Fruit fly (Drosophila melanogaster) whole organism, embryonic: Measurements from ENCODE around the gene CG43680.

ENCODE experiments used
- CG1024 ChIP-seq: fragments of 200-800 bp; sonication (Bioruptor generic); IDR thresholded peaks from 2 replicates; pipeline ENCODE4 v1.3.6; 2022; ENCODE audit warnings: missing biosample characterization, missing genetic modification characterization
- Hey ChIP-seq: fragments of 200-800 bp; sonication (Bioruptor generic); optimal IDR thresholded peaks from 3 replicates; lab custom pipeline; 2018; ENCODE audit warnings: missing biosample characterization, mild to moderate bottlenecking, missing genetic modification characterization
- btn ChIP-seq: fragments of 200-800 bp; sonication (Bioruptor generic); optimal IDR thresholded peaks from 2 replicates; lab custom pipeline; 2016; ENCODE audit warnings: missing biosample characterization, missing genetic modification characterization

dm6 chr3L:15043465-15043864 lies 9.7 kb downstream of the CG43680 start:
- no peak for TF ChIP-seq CG1024
- TF ChIP-seq Hey (tag; lab: Kevin White, UChicago): no peak
- no peak for TF ChIP-seq btn (GFP tag; lab: Kevin White, UChicago)
